Worm (Caenorhabditis elegans): ENCODE results near the gene pcp-3.

ce11 chrIV:9107464-9107863, 51.4 kb downstream of the pcp-3 start:
- 0 out of 2 replicates have a peak, but pooled peaks have one; percentile 18 for TF ChIP-seq flt-1 (GFP tag; IDR thresholded peaks at IDR 0.05)
- peak; percentile 44; the same call in 1 of the 2 replicates for TF ChIP-seq T22C8.4 (GFP tag; IDR thresholded peaks at IDR 0.05)
- TF ChIP-seq med-1 (GFP tag; optimal IDR thresholded peaks at IDR 0.05; ENCODE audit: insufficient read depth), result no peak
- TF ChIP-seq ztf-29 (GFP tag; IDR thresholded peaks at IDR 0.05), result no peak
- peak; percentile 58 for TF ChIP-seq cog-1 (tag; optimal IDR thresholded peaks at IDR 0.05)
- TF ChIP-seq klf-2 (GFP tag; conservative IDR thresholded peaks at IDR 0.05), result no peak
- TF ChIP-seq tab-1 (GFP tag; IDR thresholded peaks at IDR 0.05), result no peak
- TF ChIP-seq ref-1 (GFP tag; conservative IDR thresholded peaks at IDR 0.05), result no peak
- TF ChIP-seq ztf-23 (GFP tag; IDR thresholded peaks at IDR 0.05), result 0 out of 2 replicates have a peak, but pooled peaks have one; percentile 45

Measured in whole organism, midembryonic.